Fruit fly (Drosophila melanogaster) whole organism, embryonic: Measurements from ENCODE around the gene CG6005.
A peak's percentile ranks its signal among the peaks of the same experiment; 100 is the strongest.

ENCODE experiments used
- CG10147 ChIP-seq: fragments of 200-800 bp; sonication (Bioruptor generic); optimal IDR thresholded peaks from 2 replicates; lab custom pipeline; 2019; ENCODE audit warnings: missing biosample characterization, mild to moderate bottlenecking, missing genetic modification characterization, moderate library complexity
- CG10979 ChIP-seq: fragments of 200-800 bp; sonication (Bioruptor generic); optimal IDR thresholded peaks from 2 replicates; lab custom pipeline; 2018; ENCODE audit warnings: missing biosample characterization, mild to moderate bottlenecking, missing genetic modification characterization, moderate library complexity
- CG11398 ChIP-seq: fragments of 200-800 bp; sonication (Bioruptor generic); optimal IDR thresholded peaks from 2 replicates; lab custom pipeline; 2016; ENCODE audit warnings: missing biosample characterization, missing genetic modification characterization
- CG15269 ChIP-seq: fragments of 200-800 bp; sonication (Bioruptor generic); optimal IDR thresholded peaks from 2 replicates; lab custom pipeline; 2018; ENCODE audit warnings: missing biosample characterization, mild to moderate bottlenecking, missing genetic modification characterization, moderate library complexity
- CG17328 ChIP-seq: fragments of 200-800 bp; sonication (Bioruptor generic); IDR thresholded peaks from 2 replicates; pipeline ENCODE4 v1.3.6; 2022; ENCODE audit warnings: missing biosample characterization, missing genetic modification characterization
- CG2199 ChIP-seq: fragments of 200-800 bp; sonication (Bioruptor generic); IDR thresholded peaks from 3 replicates; pipeline ENCODE4 v1.3.6; 2022; ENCODE audit warnings: missing biosample characterization, missing genetic modification characterization
- CG2202 ChIP-seq: fragments of 200-800 bp; sonication (Bioruptor generic); optimal IDR thresholded peaks from 2 replicates; lab custom pipeline; 2018; ENCODE audit warnings: missing biosample characterization, mild to moderate bottlenecking, missing genetic modification characterization
- CG2875 ChIP-seq: fragments of 200-800 bp; sonication (Bioruptor generic); optimal IDR thresholded peaks from 2 replicates; lab custom pipeline; 2017; ENCODE audit warnings: missing biosample characterization, mild to moderate bottlenecking, missing genetic modification characterization, missing genetic modification reagents
- CG31224 ChIP-seq: fragments of 200-800 bp; sonication (Bioruptor generic); IDR thresholded peaks from 2 replicates; pipeline ENCODE4 v1.3.6; 2022; ENCODE audit warnings: missing biosample characterization, missing genetic modification characterization
- CG31388 ChIP-seq: fragments of 200-800 bp; sonication (Bioruptor generic); optimal IDR thresholded peaks from 2 replicates; lab custom pipeline; 2016; ENCODE audit warnings: missing biosample characterization, missing genetic modification characterization
- CG32767 ChIP-seq: fragments of 200-800 bp; sonication (Bioruptor generic); IDR thresholded peaks from 2 replicates; pipeline ENCODE4 v1.3.6; 2022; ENCODE audit warnings: missing biosample characterization, missing genetic modification characterization
- CG32772 ChIP-seq: fragments of 200-800 bp; sonication (Bioruptor generic); IDR thresholded peaks from 2 replicates; pipeline ENCODE4 v1.3.6; 2022; ENCODE audit warnings: missing biosample characterization, missing genetic modification characterization
- CG33557 ChIP-seq: fragments of 200-800 bp; sonication (Bioruptor generic); optimal IDR thresholded peaks from 2 replicates; lab custom pipeline; 2019; ENCODE audit warnings: missing biosample characterization, mild to moderate bottlenecking, missing genetic modification characterization, moderate library complexity
- CG43689 ChIP-seq: fragments of 200-800 bp; sonication (Bioruptor generic); IDR thresholded peaks from 2 replicates; pipeline ENCODE4 v1.3.6; 2022; ENCODE audit warnings: missing biosample characterization, missing genetic modification characterization
- CG4424 ChIP-seq: fragments of 200-800 bp; sonication (Bioruptor generic); optimal IDR thresholded peaks from 3 replicates; lab custom pipeline; 2016; ENCODE audit warnings: missing biosample characterization, missing genetic modification characterization
- CG4707 ChIP-seq: fragments of 200-800 bp; sonication (Bioruptor generic); optimal IDR thresholded peaks from 2 replicates; lab custom pipeline; 2018; ENCODE audit warnings: missing biosample characterization, mild to moderate bottlenecking, missing genetic modification characterization, moderate library complexity
- CG6254 ChIP-seq: fragments of 200-800 bp; sonication (Bioruptor generic); optimal IDR thresholded peaks from 3 replicates; lab custom pipeline; 2017; ENCODE audit warnings: mild to moderate bottlenecking, missing biosample characterization, missing genetic modification reagents, missing genetic modification characterization
- CG6791 ChIP-seq: fragments of 200-800 bp; sonication (Bioruptor generic); IDR thresholded peaks from 3 replicates; pipeline ENCODE4 v1.3.6; 2022; ENCODE audit warnings: missing biosample characterization, missing genetic modification characterization; ENCODE audit not compliant: partially characterized antibody
- CG9727 ChIP-seq: fragments of 200-800 bp; sonication (Bioruptor generic); optimal IDR thresholded peaks from 3 replicates; lab custom pipeline; 2017; ENCODE audit warnings: missing biosample characterization, mild to moderate bottlenecking, missing genetic modification characterization
- CrebB ChIP-seq: fragments of 200-800 bp; sonication (Bioruptor generic); optimal IDR thresholded peaks from 3 replicates; lab custom pipeline; 2018; ENCODE audit warnings: missing biosample characterization, mild to moderate bottlenecking, missing genetic modification characterization
- Dip3 ChIP-seq: fragments of 200-800 bp; sonication (Bioruptor generic); optimal IDR thresholded peaks from 3 replicates; lab custom pipeline; 2016; ENCODE audit warnings: missing biosample characterization, missing genetic modification characterization
- Eip74EF ChIP-seq, 2 experiments: fragments of 200-800 bp in 1 of 2; fragments of >200 bp in 1 of 2; sonication (Bioruptor generic) in 1 of 2; optimal IDR thresholded peaks; 2 replicates each; lab custom pipeline; 2017 to 2019; ENCODE audit warnings: missing biosample characterization in 2 of 2, missing genetic modification characterization in 2 of 2, mild to moderate bottlenecking in 1 of 2, moderate library complexity in 1 of 2
- Gsc ChIP-seq: fragments of 200-800 bp; sonication (Bioruptor generic); IDR thresholded peaks from 2 replicates; pipeline ENCODE4 v1.3.6; 2022; ENCODE audit warnings: missing biosample characterization, missing genetic modification characterization
- HLH3B ChIP-seq: fragments of 200-800 bp; sonication (Bioruptor generic); IDR thresholded peaks from 2 replicates; pipeline ENCODE4 v1.3.6; 2022; ENCODE audit warnings: missing biosample characterization, missing genetic modification characterization
- Hand ChIP-seq: fragments of 200-800 bp; sonication (Bioruptor generic); optimal IDR thresholded peaks from 2 replicates; lab custom pipeline; 2017; ENCODE audit warnings: mild to moderate bottlenecking, missing biosample characterization, missing genetic modification reagents, missing genetic modification characterization
- HmgD ChIP-seq: fragments of 200-800 bp; sonication (Bioruptor generic); optimal IDR thresholded peaks from 3 replicates; lab custom pipeline; 2016; ENCODE audit warnings: missing biosample characterization, missing genetic modification characterization
- HmgZ ChIP-seq: fragments of 200-800 bp; sonication (Bioruptor generic); optimal IDR thresholded peaks from 2 replicates; lab custom pipeline; 2018; ENCODE audit warnings: missing biosample characterization, mild to moderate bottlenecking, missing genetic modification characterization
- MTF-1 ChIP-seq: fragments of 200-800 bp; sonication (Bioruptor generic); optimal IDR thresholded peaks from 2 replicates; lab custom pipeline; 2018; ENCODE audit warnings: missing biosample characterization, mild to moderate bottlenecking, missing genetic modification characterization, borderline replicate concordance
- Max ChIP-seq: fragments of 200-800 bp; sonication (Bioruptor generic); optimal IDR thresholded peaks from 2 replicates; lab custom pipeline; 2016; ENCODE audit warnings: missing biosample characterization, mild to moderate bottlenecking, missing genetic modification characterization
- Mrtf ChIP-seq: fragments of 200-800 bp; sonication (Bioruptor generic); IDR thresholded peaks from 3 replicates; pipeline ENCODE4 v1.3.6; 2022; ENCODE audit warnings: missing biosample characterization, missing genetic modification characterization
- NC2α ChIP-seq: fragments of 200-800 bp; sonication (Bioruptor generic); optimal IDR thresholded peaks from 2 replicates; lab custom pipeline; 2016; ENCODE audit warnings: missing biosample characterization, missing genetic modification characterization
- NK7.1 ChIP-seq: fragments of 200-800 bp; sonication (Bioruptor generic); optimal IDR thresholded peaks from 3 replicates; lab custom pipeline; 2016; ENCODE audit warnings: missing biosample characterization, missing genetic modification characterization
- Poxn ChIP-seq: fragments of 200-800 bp; sonication (Bioruptor generic); IDR thresholded peaks from 2 replicates; pipeline ENCODE4 v1.3.6; 2022; ENCODE audit warnings: missing biosample characterization, missing genetic modification characterization
- Sox102F ChIP-seq: fragments of 200-800 bp; sonication (Bioruptor generic); optimal IDR thresholded peaks from 2 replicates; lab custom pipeline; 2018; ENCODE audit warnings: missing biosample characterization, mild to moderate bottlenecking, missing genetic modification characterization, moderate library complexity
- Ssrp ChIP-seq: fragments of 200-800 bp; sonication (Bioruptor generic); optimal IDR thresholded peaks from 2 replicates; lab custom pipeline; 2018; ENCODE audit warnings: missing biosample characterization, mild to moderate bottlenecking, missing genetic modification characterization, moderate library complexity
- Tbp ChIP-seq: fragments of >200 bp; optimal IDR thresholded peaks from 2 replicates; lab custom pipeline; 2018; ENCODE audit warnings: missing biosample characterization, missing genetic modification characterization
- ap ChIP-seq: fragments of 200-800 bp; sonication (Bioruptor generic); IDR thresholded peaks from 2 replicates; pipeline ENCODE4 v1.3.6; 2022; ENCODE audit warnings: missing biosample characterization, missing genetic modification characterization
- bbx ChIP-seq: fragments of 200-800 bp; sonication (Bioruptor generic); IDR thresholded peaks from 2 replicates; pipeline ENCODE4 v1.3.6; 2022; ENCODE audit warnings: missing biosample characterization, missing genetic modification characterization; ENCODE audit not compliant: partially characterized antibody
- cad ChIP-seq: fragments of >200 bp; optimal IDR thresholded peaks from 2 replicates; lab custom pipeline; 2017; ENCODE audit warnings: missing biosample characterization, missing genetic modification characterization
- crc ChIP-seq: fragments of 200-800 bp; sonication (Bioruptor generic); optimal IDR thresholded peaks from 2 replicates; lab custom pipeline; 2016; ENCODE audit warnings: missing biosample characterization, missing genetic modification characterization
- h ChIP-seq: fragments of >200 bp; optimal IDR thresholded peaks from 2 replicates; lab custom pipeline; 2017
- ken ChIP-seq: fragments of 200-800 bp; sonication (Bioruptor generic); IDR thresholded peaks from 3 replicates; pipeline ENCODE4 v1.3.6; 2022; ENCODE audit warnings: missing biosample characterization, missing genetic modification characterization
- pb ChIP-seq: fragments of 200-800 bp; sonication (Bioruptor generic); optimal IDR thresholded peaks from 3 replicates; lab custom pipeline; 2016; ENCODE audit warnings: missing biosample characterization, missing genetic modification characterization
- pum ChIP-seq: fragments of 200-800 bp; sonication (Bioruptor generic); optimal IDR thresholded peaks from 2 replicates; lab custom pipeline; 2016; ENCODE audit warnings: missing biosample characterization, missing genetic modification characterization
- ro ChIP-seq: fragments of 200-800 bp; sonication (Bioruptor generic); IDR thresholded peaks from 2 replicates; pipeline ENCODE4 v1.3.6; 2022; ENCODE audit warnings: missing biosample characterization, missing genetic modification characterization
- sisA ChIP-seq: fragments of 200-800 bp; sonication (Bioruptor generic); IDR thresholded peaks from 2 replicates; pipeline ENCODE4 v1.3.6; 2022; ENCODE audit warnings: missing biosample characterization, missing genetic modification characterization
- stc ChIP-seq: fragments of 200-800 bp; sonication (Bioruptor generic); IDR thresholded peaks from 2 replicates; pipeline ENCODE4 v1.3.6; 2022; ENCODE audit warnings: missing biosample characterization, missing genetic modification characterization
- sug ChIP-seq: fragments of 200-800 bp; optimal IDR thresholded peaks from 2 replicates; lab custom pipeline; 2019; ENCODE audit warnings: missing biosample characterization, mild to moderate bottlenecking, missing genetic modification characterization, moderate library complexity
- vnd ChIP-seq: fragments of 200-800 bp; sonication (Bioruptor generic); IDR thresholded peaks from 3 replicates; pipeline ENCODE4 v1.3.6; 2022; ENCODE audit warnings: missing biosample characterization, missing genetic modification characterization; ENCODE audit not compliant: partially characterized antibody
- wdn ChIP-seq: fragments of 200-800 bp; sonication (Bioruptor generic); IDR thresholded peaks from 2 replicates; pipeline ENCODE4 v1.3.6; 2022; ENCODE audit warnings: missing biosample characterization, missing genetic modification characterization
- zf30C ChIP-seq: fragments of 200-800 bp; sonication (Bioruptor generic); optimal IDR thresholded peaks from 3 replicates; lab custom pipeline; 2018; ENCODE audit warnings: missing biosample characterization, mild to moderate bottlenecking, missing genetic modification characterization

Gene CG6005

DNA sequence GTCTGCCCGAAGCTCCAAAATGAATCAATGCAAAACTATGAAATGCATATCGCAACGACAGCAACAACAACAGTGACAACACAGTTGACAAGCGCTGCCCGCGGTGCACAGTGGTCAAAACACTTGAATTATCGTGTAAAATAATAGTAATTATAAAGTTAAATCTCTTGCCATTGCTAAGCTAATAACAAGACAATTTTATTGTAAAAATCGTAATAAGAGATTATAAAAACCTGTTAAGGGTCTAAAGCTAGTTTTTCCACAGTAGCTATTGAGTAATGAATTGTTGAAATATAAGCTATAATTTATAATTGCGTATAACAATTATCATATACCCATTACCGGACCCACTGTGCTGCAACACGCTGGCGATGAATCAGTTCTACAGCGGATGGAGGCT lies 49.2 kb upstream of the CG6005 start (continued):
- TF ChIP-seq sisA (GFP tag; lab: Robert Waterston, UW), result peak; percentile 31; the same call in 1 of the 2 replicates
- TF ChIP-seq stc (GFP tag; lab: Robert Waterston, UW), result peak; percentile 49; the same call in 1 of the 2 replicates
- no peak for TF ChIP-seq Tbp (GFP tag; lab: Kevin White, UChicago)
- TF ChIP-seq bbx (GFP tag; lab: Robert Waterston, UW), result no peak
- TF ChIP-seq zf30C (GFP tag; lab: Kevin White, UChicago), result no peak
- TF ChIP-seq CG4424, result peak; percentile 67
- 0 out of 3 replicates have a peak, but pooled peaks have one; percentile 47 for TF ChIP-seq CG2199 (GFP tag; lab: Robert Waterston, UW)
- no peak for TF ChIP-seq MTF-1
- no peak for TF ChIP-seq CG11398 (GFP tag; lab: Kevin White, UChicago)
- TF ChIP-seq CG6791 (GFP tag; lab: Robert Waterston, UW), result no peak
- no peak for TF ChIP-seq Poxn (GFP tag; lab: Robert Waterston, UW)
- no peak for TF ChIP-seq pum (GFP tag; lab: Kevin White, UChicago)
- TF ChIP-seq CG2875 (GFP tag; lab: Kevin White, UChicago), result peak; percentile 51
- peak; percentile 44 for TF ChIP-seq ap (GFP tag; lab: Robert Waterston, UW)
- peak; percentile 66 for TF ChIP-seq Ssrp (tag; lab: Kevin White, UChicago)
- peak; percentile 52 for TF ChIP-seq HLH3B (GFP tag; lab: Robert Waterston, UW)
- TF ChIP-seq crc (GFP tag; lab: Kevin White, UChicago), result no peak
- TF ChIP-seq NK7.1 (GFP tag; lab: Kevin White, UChicago), result no peak
- no peak for TF ChIP-seq HmgZ (tag; lab: Kevin White, UChicago)
- peak; percentile 63 for TF ChIP-seq CG9727 (GFP tag; lab: Kevin White, UChicago)
- peak; percentile 40; the same call in 1 of the 3 replicates for TF ChIP-seq ken
- peak; percentile 38 for TF ChIP-seq Max (GFP tag; lab: Kevin White, UChicago)
- TF ChIP-seq ro, result peak; percentile 44; the same call in 1 of the 2 replicates
- peak; percentile 13 for TF ChIP-seq CG33557 (GFP tag; lab: Kevin White, UChicago)
- TF ChIP-seq pb, result no peak
- TF ChIP-seq CG43689 (GFP tag; lab: Robert Waterston, UW), result no peak
- TF ChIP-seq wdn, result no peak
- peak; percentile 70 for TF ChIP-seq CG6254 (GFP tag; lab: Kevin White, UChicago)
- peak; percentile 17 for TF ChIP-seq CG15269 (tag; lab: Kevin White, UChicago)
- TF ChIP-seq HmgD (GFP tag; lab: Kevin White, UChicago), result no peak
- TF ChIP-seq Sox102F (GFP tag; lab: Kevin White, UChicago), result peak; percentile 80
- peak; percentile 61 for TF ChIP-seq CG17328 (GFP tag; lab: Robert Waterston, UW)
- TF ChIP-seq Gsc (GFP tag; lab: Robert Waterston, UW), result 0 out of 2 replicates have a peak, but pooled peaks have one; percentile 7
- TF ChIP-seq CrebB, result no peak
- no peak for TF ChIP-seq CG31224 (GFP tag; lab: Robert Waterston, UW)
- peak; percentile 74 for TF ChIP-seq CG4707 (GFP tag; lab: Kevin White, UChicago)
- TF ChIP-seq vnd, result no peak
- peak; percentile 51; the same call in 1 of the 2 replicates for TF ChIP-seq CG32772 (GFP tag; lab: Robert Waterston, UW)
- no peak for TF ChIP-seq cad (GFP tag; lab: Kevin White, UChicago)
- peak; percentile 36; the same call in 1 of the 2 replicates for TF ChIP-seq CG32767 (GFP tag; lab: Robert Waterston, UW)
- TF ChIP-seq Mrtf (GFP tag; lab: Robert Waterston, UW), result peak; percentile 30; the same call in 1 of the 3 replicates
- no peak for TF ChIP-seq Dip3 (GFP tag; lab: Kevin White, UChicago)
- TF ChIP-seq CG10979 (tag; lab: Kevin White, UChicago), result peak; percentile 79
- TF ChIP-seq NC2α (GFP tag; lab: Kevin White, UChicago), result no peak
- peak; percentile 22 for TF ChIP-seq CG2202 (tag; lab: Kevin White, UChicago)
- TF ChIP-seq Eip74EF (GFP tag; optimal IDR thresholded peaks at IDR 0.05; lab: Kevin White, UChicago), result peak in 1 of 2 experiments; percentile 70
- no peak for TF ChIP-seq h (lab: Kevin White, UChicago)
- no peak for TF ChIP-seq CG31388 (GFP tag; lab: Kevin White, UChicago)
- no peak for TF ChIP-seq Hand (GFP tag; lab: Kevin White, UChicago)
- TF ChIP-seq sug (tag; lab: Kevin White, UChicago), result no peak
- no peak for TF ChIP-seq CG10147
